Worm (Caenorhabditis elegans): Measurements from ENCODE around the gene srh-17.

ce11 chrV:14698005-14698404 is 36.9 kb downstream of the srh-17 start:
- TF ChIP-seq zag-1 (tag; optimal IDR thresholded peaks at IDR 0.05): no peak
- no peak for TF ChIP-seq lin-39 (tag; optimal IDR thresholded peaks at IDR 0.05)
- TF ChIP-seq pag-3 (tag; optimal IDR thresholded peaks at IDR 0.05; ENCODE audit: borderline replicate concordance, insufficient read depth): no peak
- TF ChIP-seq fkh-10 (GFP tag; optimal IDR thresholded peaks at IDR 0.05): no peak
- TF ChIP-seq aha-1 (tag; optimal IDR thresholded peaks at IDR 0.05): no peak
- TF ChIP-seq egl-13 (tag; optimal IDR thresholded peaks at IDR 0.05): no peak
- TF ChIP-seq sptf-1 (tag; optimal IDR thresholded peaks at IDR 0.05): no peak
- TF ChIP-seq lin-14 (GFP tag; optimal IDR thresholded peaks at IDR 0.05): no peak
- no peak for TF ChIP-seq snpc-4 (tag; optimal IDR thresholded peaks at IDR 0.05)
- TF ChIP-seq nhr-237 (tag; optimal IDR thresholded peaks at IDR 0.05): no peak
- no peak for TF ChIP-seq jun-1 (tag; optimal IDR thresholded peaks at IDR 0.05)
- no peak for TF ChIP-seq lir-3 (tag; optimal IDR thresholded peaks at IDR 0.05; ENCODE audit: poor library complexity)
- no peak for TF ChIP-seq tbx-2 (tag; optimal IDR thresholded peaks at IDR 0.05)

Data from whole organism, L1 larva.